Worm (Caenorhabditis elegans) whole organism, L4 larva: ENCODE results near the gene ska-3.

Experiments
- cey-2 ChIP-seq: sonication (generic microtip); optimal IDR thresholded peaks from 3 replicates; lab custom pipeline; 2017; ENCODE audit warnings: missing genetic modification characterization, mild to moderate bottlenecking, missing compliant biosample characterization, antibody characterized with exemption, borderline replicate concordance; ENCODE audit not compliant: insufficient read depth
- ctbp-1 ChIP-seq: fragments of 200-800 bp; sonication (Bioruptor generic); IDR thresholded peaks from 2 replicates; pipeline ENCODE4 v1.3.6; 2022; ENCODE audit warnings: missing genetic modification reagents, missing genetic modification characterization, missing compliant biosample characterization
- dmd-9 ChIP-seq: fragments of 200-800 bp; sonication (Bioruptor generic); IDR thresholded peaks from 2 replicates; pipeline ENCODE4 v1.3.6; 2022; ENCODE audit warnings: missing genetic modification reagents, missing genetic modification characterization, missing compliant biosample characterization
- madf-5 ChIP-seq, 2 experiments: fragments of 200-800 bp; sonication (Bioruptor generic); IDR thresholded peaks; 2 replicates each; pipeline ENCODE4 v1.3.6; 2022; ENCODE audit warnings: missing compliant biosample characterization in 2 of 2, missing genetic modification characterization in 2 of 2

- TF ChIP-seq madf-5 (GFP tag; IDR thresholded peaks at IDR 0.05; lab: Robert Waterston, UW): no peak
- TF ChIP-seq ctbp-1: no peak
- no peak for TF ChIP-seq cey-2 (tag; lab: Kevin White, UChicago)
- TF ChIP-seq dmd-9 (GFP tag; lab: Robert Waterston, UW): no peak
Observed at ce11 chrIII:5719832-5720194, 41.0 kb upstream of the ska-3 start.
